Fruit fly (Drosophila melanogaster) whole organism, embryonic: ENCODE measurements around the gene CG5160.

Experiments
- CG1024 ChIP-seq: fragments of 200-800 bp; sonication (Bioruptor generic); IDR thresholded peaks from 2 replicates; pipeline ENCODE4 v1.3.6; 2022; ENCODE audit warnings: missing biosample characterization, missing genetic modification characterization
- CG12155 ChIP-seq: fragments of 200-800 bp; sonication (Bioruptor generic); optimal IDR thresholded peaks from 3 replicates; lab custom pipeline; 2016; ENCODE audit warnings: missing biosample characterization, missing genetic modification characterization
- CG12219 ChIP-seq: fragments of 200-800 bp; sonication (Bioruptor generic); optimal IDR thresholded peaks from 3 replicates; lab custom pipeline; 2018; ENCODE audit warnings: missing biosample characterization, mild to moderate bottlenecking, missing genetic modification characterization
- CG13424 ChIP-seq: fragments of 200-800 bp; sonication (Bioruptor generic); optimal IDR thresholded peaks from 2 replicates; lab custom pipeline; 2019; ENCODE audit warnings: missing biosample characterization, mild to moderate bottlenecking, missing genetic modification characterization, moderate library complexity
- CG13775 ChIP-seq: fragments of 200-800 bp; sonication (Bioruptor generic); optimal IDR thresholded peaks from 3 replicates; lab custom pipeline; 2017; ENCODE audit warnings: missing biosample characterization, mild to moderate bottlenecking, missing genetic modification characterization
- CG14667 ChIP-seq: fragments of 200-800 bp; sonication (Bioruptor generic); IDR thresholded peaks from 2 replicates; pipeline ENCODE4 v1.3.6; 2022; ENCODE audit warnings: missing biosample characterization, missing genetic modification characterization
- CG15011 ChIP-seq: fragments of 200-800 bp; sonication (Bioruptor generic); optimal IDR thresholded peaks from 3 replicates; lab custom pipeline; 2018; ENCODE audit warnings: missing biosample characterization, mild to moderate bottlenecking, missing genetic modification characterization
- CG1647 ChIP-seq: fragments of 200-800 bp; sonication (Bioruptor generic); optimal IDR thresholded peaks from 3 replicates; lab custom pipeline; 2016; ENCODE audit warnings: missing biosample characterization, missing genetic modification characterization
- CG1832 ChIP-seq: fragments of 200-800 bp; sonication (Bioruptor generic); optimal IDR thresholded peaks from 2 replicates; lab custom pipeline; 2017; ENCODE audit warnings: missing biosample characterization, mild to moderate bottlenecking, missing genetic modification characterization, inconsistent platforms
- CG31224 ChIP-seq: fragments of 200-800 bp; sonication (Bioruptor generic); IDR thresholded peaks from 2 replicates; pipeline ENCODE4 v1.3.6; 2022; ENCODE audit warnings: missing biosample characterization, missing genetic modification characterization
- CG31441 ChIP-seq: fragments of 200-800 bp; sonication (Bioruptor generic); IDR thresholded peaks from 2 replicates; pipeline ENCODE4 v1.3.6; 2022; ENCODE audit warnings: missing biosample characterization, missing genetic modification characterization
- CG32532 ChIP-seq: fragments of 200-800 bp; sonication (Bioruptor generic); IDR thresholded peaks from 2 replicates; pipeline ENCODE4 v1.3.6; 2022; ENCODE audit warnings: missing biosample characterization, missing genetic modification characterization
- CG3281 ChIP-seq: fragments of 200-800 bp; sonication (Bioruptor generic); optimal IDR thresholded peaks from 3 replicates; lab custom pipeline; 2017; ENCODE audit warnings: missing biosample characterization, mild to moderate bottlenecking, missing genetic modification characterization
- CG33213 ChIP-seq: fragments of 200-800 bp; sonication (Bioruptor generic); optimal IDR thresholded peaks from 3 replicates; lab custom pipeline; 2016; ENCODE audit warnings: missing biosample characterization, missing genetic modification characterization
- CG34376 ChIP-seq: fragments of 200-800 bp; sonication (Bioruptor generic); optimal IDR thresholded peaks from 2 replicates; lab custom pipeline; 2018; ENCODE audit warnings: missing biosample characterization, mild to moderate bottlenecking, missing genetic modification characterization
- CG3995 ChIP-seq: fragments of 200-800 bp; sonication (Bioruptor generic); optimal IDR thresholded peaks from 3 replicates; lab custom pipeline; 2016; ENCODE audit warnings: missing biosample characterization, missing genetic modification characterization
- CG5245 ChIP-seq: fragments of 200-800 bp; sonication (Bioruptor generic); optimal IDR thresholded peaks from 3 replicates; lab custom pipeline; 2016; ENCODE audit warnings: missing biosample characterization, missing genetic modification characterization
- CG6272 ChIP-seq: fragments of 200-800 bp; sonication (Bioruptor generic); IDR thresholded peaks from 2 replicates; pipeline ENCODE4 v1.3.6; 2022; ENCODE audit warnings: missing biosample characterization, missing genetic modification characterization
- CG7839 ChIP-seq: fragments of 200-800 bp; sonication (Bioruptor generic); optimal IDR thresholded peaks from 3 replicates; lab custom pipeline; 2018; ENCODE audit warnings: missing biosample characterization, mild to moderate bottlenecking, missing genetic modification characterization, moderate library complexity
- CG8290 ChIP-seq, 3 experiments: fragments of 200-800 bp; sonication (Bioruptor generic); optimal IDR thresholded peaks; 2 replicates each; lab custom pipeline; 2016 to 2019; ENCODE audit warnings: missing biosample characterization in 3 of 3, missing genetic modification characterization in 3 of 3, mild to moderate bottlenecking in 2 of 3, moderate library complexity in 1 of 3
- CHES-1-like ChIP-seq: fragments of 200-800 bp; sonication (Bioruptor generic); optimal IDR thresholded peaks from 2 replicates; lab custom pipeline; 2016; ENCODE audit warnings: missing biosample characterization, missing genetic modification characterization
- Chrac-16 ChIP-seq: fragments of 200-800 bp; sonication (Bioruptor generic); optimal IDR thresholded peaks from 3 replicates; lab custom pipeline; 2016; ENCODE audit warnings: missing biosample characterization, missing genetic modification characterization
- Fer2 ChIP-seq: fragments of 200-800 bp; sonication (Bioruptor generic); optimal IDR thresholded peaks from 2 replicates; lab custom pipeline; 2018; ENCODE audit warnings: missing biosample characterization, mild to moderate bottlenecking, missing genetic modification characterization, moderate library complexity
- HLHmδ ChIP-seq: fragments of 200-800 bp; sonication (Bioruptor generic); optimal IDR thresholded peaks from 2 replicates; lab custom pipeline; 2018; ENCODE audit warnings: missing biosample characterization, mild to moderate bottlenecking, missing genetic modification characterization, moderate library complexity
- Hmr ChIP-seq: fragments of 200-800 bp; sonication (Bioruptor generic); optimal IDR thresholded peaks from 3 replicates; lab custom pipeline; 2017; ENCODE audit warnings: mild to moderate bottlenecking, missing biosample characterization, missing genetic modification reagents, missing genetic modification characterization
- MBD-R2 ChIP-seq: fragments of 200-800 bp; sonication (Bioruptor generic); IDR thresholded peaks from 2 replicates; pipeline ENCODE4 v1.3.6; 2022; ENCODE audit warnings: missing biosample characterization, missing genetic modification characterization
- Sox102F ChIP-seq: fragments of 200-800 bp; sonication (Bioruptor generic); optimal IDR thresholded peaks from 2 replicates; lab custom pipeline; 2018; ENCODE audit warnings: missing biosample characterization, mild to moderate bottlenecking, missing genetic modification characterization, moderate library complexity
- Sry-β ChIP-seq: fragments of 200-800 bp; sonication (Bioruptor generic); optimal IDR thresholded peaks from 2 replicates; lab custom pipeline; 2018; ENCODE audit warnings: missing biosample characterization, mild to moderate bottlenecking, missing genetic modification characterization, moderate library complexity
- Taf1 ChIP-seq: fragments of 200-800 bp; sonication (Bioruptor generic); IDR thresholded peaks from 2 replicates; pipeline ENCODE4 v1.3.6; 2022; ENCODE audit warnings: missing biosample characterization, missing genetic modification characterization
- Usf ChIP-seq: fragments of 200-800 bp; sonication (Bioruptor generic); optimal IDR thresholded peaks from 2 replicates; lab custom pipeline; 2017; ENCODE audit warnings: missing genotype, missing biosample characterization, missing genetic modification characterization
- Xbp1 ChIP-seq: fragments of 200-800 bp; sonication (Bioruptor generic); optimal IDR thresholded peaks from 3 replicates; lab custom pipeline; 2016; ENCODE audit warnings: missing biosample characterization, mild to moderate bottlenecking, missing genetic modification characterization
- Xrp1 ChIP-seq: fragments of 200-800 bp; sonication (Bioruptor generic); IDR thresholded peaks from 2 replicates; pipeline ENCODE4 v1.3.6; 2022; ENCODE audit warnings: missing biosample characterization, missing genetic modification characterization
- amos ChIP-seq: fragments of 200-800 bp; sonication (Bioruptor generic); IDR thresholded peaks from 2 replicates; pipeline ENCODE4 v1.3.6; 2022; ENCODE audit warnings: missing biosample characterization, missing genetic modification characterization; ENCODE audit not compliant: partially characterized antibody
- aop ChIP-seq: fragments of 200-800 bp; sonication (Bioruptor generic); IDR thresholded peaks from 2 replicates; pipeline ENCODE4 v1.3.6; 2022; ENCODE audit warnings: missing biosample characterization, missing genetic modification characterization
- bsh ChIP-seq, 2 experiments: fragments of 200-800 bp; sonication (Bioruptor generic); optimal IDR thresholded peaks; 2 replicates each; lab custom pipeline; 2017 to 2018; ENCODE audit warnings: mild to moderate bottlenecking in 2 of 2, missing biosample characterization in 2 of 2, missing genetic modification characterization in 2 of 2, moderate library complexity in 1 of 2
- cad ChIP-seq: fragments of >200 bp; optimal IDR thresholded peaks from 2 replicates; lab custom pipeline; 2017; ENCODE audit warnings: missing biosample characterization, missing genetic modification characterization
- chm ChIP-seq: fragments of 200-800 bp; sonication (Bioruptor generic); IDR thresholded peaks from 2 replicates; pipeline ENCODE4 v1.3.6; 2022; ENCODE audit warnings: missing biosample characterization, missing genetic modification characterization
- gcm ChIP-seq: fragments of 200-800 bp; sonication (Bioruptor generic); optimal IDR thresholded peaks from 2 replicates; lab custom pipeline; 2019; ENCODE audit warnings: missing biosample characterization, mild to moderate bottlenecking, missing genetic modification characterization, moderate library complexity
- grau ChIP-seq: fragments of 200-800 bp; optimal IDR thresholded peaks from 3 replicates; lab custom pipeline; 2019; ENCODE audit warnings: missing biosample characterization, mild to moderate bottlenecking, missing genetic modification characterization, moderate library complexity
- ind ChIP-seq: fragments of 200-800 bp; sonication (Bioruptor generic); optimal IDR thresholded peaks from 3 replicates; lab custom pipeline; 2016; ENCODE audit warnings: missing biosample characterization, missing genetic modification characterization
- inv ChIP-seq: fragments of 200-800 bp; sonication (Bioruptor generic); IDR thresholded peaks from 2 replicates; pipeline ENCODE4 v1.3.6; 2022; ENCODE audit warnings: missing biosample characterization, missing genetic modification characterization; ENCODE audit not compliant: partially characterized antibody
- prd ChIP-seq, 3 experiments: fragments of >200 bp in 2 of 3; fragments of 200-800 bp in 1 of 3; sonication (Bioruptor generic) in 1 of 3; optimal IDR thresholded peaks in 2 of 3; IDR thresholded peaks in 1 of 3; 2 replicates in 2 of 3; 3 replicates in 1 of 3; pipeline versions ENCODE4 v1.3.6 to Lab custom; 2017 to 2022; ENCODE audit warnings: missing biosample characterization in 1 of 3, missing genetic modification characterization in 1 of 3
- psq ChIP-seq: fragments of 200-800 bp; sonication (Bioruptor generic); optimal IDR thresholded peaks from 2 replicates; lab custom pipeline; 2017; ENCODE audit warnings: missing biosample characterization, missing genetic modification characterization
- sima ChIP-seq: fragments of 200-800 bp; sonication (Bioruptor generic); optimal IDR thresholded peaks from 2 replicates; lab custom pipeline; 2016; ENCODE audit warnings: missing biosample characterization, missing genetic modification characterization
- stc ChIP-seq: fragments of 200-800 bp; sonication (Bioruptor generic); IDR thresholded peaks from 2 replicates; pipeline ENCODE4 v1.3.6; 2022; ENCODE audit warnings: missing biosample characterization, missing genetic modification characterization
- stwl ChIP-seq: fragments of 200-800 bp; sonication (Bioruptor generic); optimal IDR thresholded peaks from 3 replicates; lab custom pipeline; 2018; ENCODE audit warnings: missing biosample characterization, mild to moderate bottlenecking, missing genetic modification characterization, moderate library complexity
- sug ChIP-seq: fragments of 200-800 bp; optimal IDR thresholded peaks from 2 replicates; lab custom pipeline; 2019; ENCODE audit warnings: missing biosample characterization, mild to moderate bottlenecking, missing genetic modification characterization, moderate library complexity
- vnd ChIP-seq: fragments of 200-800 bp; sonication (Bioruptor generic); IDR thresholded peaks from 3 replicates; pipeline ENCODE4 v1.3.6; 2022; ENCODE audit warnings: missing biosample characterization, missing genetic modification characterization; ENCODE audit not compliant: partially characterized antibody

Gene CG5160

DNA sequence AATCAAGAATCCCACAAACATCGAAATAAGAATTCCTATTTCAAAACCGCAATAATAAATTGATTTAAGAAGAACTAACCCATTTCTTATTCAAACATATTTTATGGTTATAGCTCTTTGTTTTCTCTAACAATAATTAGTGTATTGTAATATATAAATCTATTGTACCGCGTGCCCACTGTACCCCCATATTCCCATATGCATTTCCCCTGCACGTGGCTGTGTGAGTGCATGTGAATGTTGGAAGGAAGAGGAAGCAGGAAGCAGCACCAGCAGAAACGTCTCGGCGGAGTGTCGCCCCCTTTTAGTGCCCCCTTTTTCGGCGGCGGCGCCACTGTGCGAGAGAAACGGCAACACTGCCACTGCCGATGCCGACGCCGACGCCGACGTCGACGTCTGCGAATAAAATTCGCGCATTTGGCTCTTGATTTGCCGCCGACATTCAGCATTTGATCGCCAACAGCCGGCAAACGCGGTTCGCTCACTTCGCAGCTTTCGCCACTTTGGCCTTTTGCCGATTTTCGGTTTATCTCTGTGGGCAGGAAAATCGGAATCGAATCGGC is 24.9 kb upstream of the CG5160 start (continued):
- TF ChIP-seq CG8290 (GFP tag; optimal IDR thresholded peaks at IDR 0.05; lab: Kevin White, UChicago) (no peak), CG8290 (tag; optimal IDR thresholded peaks at IDR 0.05; lab: Kevin White, UChicago) (peak in 1 of 2 experiments; percentile 62), CG14667 (GFP tag; lab: Robert Waterston, UW) (0 out of 2 replicates have a peak, but pooled peaks have one; percentile 18), CG33213 (GFP tag; lab: Kevin White, UChicago) (peak; percentile 21), Chrac-16 (GFP tag; lab: Kevin White, UChicago) (peak; percentile 54), CG1024 (GFP tag; lab: Robert Waterston, UW) (0 out of 2 replicates have a peak, but pooled peaks have one; percentile 30), CHES-1-like (GFP tag; lab: Kevin White, UChicago) (peak; percentile 8), HLHmδ (peak; percentile 55), CG7839 (no peak), CG15011 (no peak), Hmr (GFP tag; lab: Kevin White, UChicago) (peak; percentile 63), CG13424 (tag; lab: Kevin White, UChicago) (peak; percentile 36), Usf (GFP tag; lab: Kevin White, UChicago) (peak; percentile 42), sug (tag; lab: Kevin White, UChicago) (no peak), CG32532 (GFP tag; lab: Robert Waterston, UW) (peak; percentile 82), MBD-R2 (GFP tag; lab: Robert Waterston, UW) (peak; percentile 38; the same call in 1 of the 2 replicates), inv (GFP tag; lab: Robert Waterston, UW) (no peak), Sox102F (GFP tag; lab: Kevin White, UChicago) (peak; percentile 10), CG34376 (GFP tag; lab: Kevin White, UChicago) (peak; percentile 13), Taf1 (peak; percentile 45; the same call in 1 of the 2 replicates), stwl (peak; percentile 32), CG3995 (no peak), bsh (GFP tag; optimal IDR thresholded peaks at IDR 0.05; lab: Kevin White, UChicago) (peak in 1 of 2 experiments; percentile 41), psq (GFP tag; lab: Kevin White, UChicago) (no peak), gcm (peak; percentile 74), Fer2 (no peak), aop (GFP tag; lab: Robert Waterston, UW) (peak; percentile 35; the same call in 1 of the 2 replicates), amos (0 out of 2 replicates have a peak, but pooled peaks have one; percentile 15), chm (GFP tag; lab: Robert Waterston, UW) (peak; percentile 81), stc (GFP tag; lab: Robert Waterston, UW) (peak; percentile 28; the same call in 1 of the 2 replicates), ind (GFP tag; lab: Kevin White, UChicago) (peak; percentile 50), CG6272 (GFP tag; lab: Robert Waterston, UW) (no peak; the same call in 1 of the 2 replicates), CG12219 (GFP tag; lab: Kevin White, UChicago) (peak; percentile 4), CG31441 (no peak), Xbp1 (peak; percentile 32), CG12155 (peak; percentile 45), grau (tag; lab: Kevin White, UChicago) (peak; percentile 89), CG5245 (GFP tag; lab: Kevin White, UChicago) (no peak), prd (optimal IDR thresholded peaks at IDR 0.05; lab: Kevin White, UChicago) (no peak), prd (GFP tag; IDR thresholded peaks at IDR 0.05; lab: Robert Waterston, UW) (peak; percentile 67), CG31224 (GFP tag; lab: Robert Waterston, UW) (0 out of 2 replicates have a peak, but pooled peaks have one; percentile 18), Xrp1 (GFP tag; lab: Robert Waterston, UW) (peak; percentile 33; the same call in 1 of the 2 replicates), vnd (GFP tag; lab: Robert Waterston, UW) (no peak), CG1832 (GFP tag; lab: Kevin White, UChicago) (peak; percentile 49), CG3281 (peak; percentile 23), cad (GFP tag; lab: Kevin White, UChicago) (no peak), CG13775 (GFP tag; lab: Kevin White, UChicago) (peak; percentile 34), sima (GFP tag; lab: Kevin White, UChicago) (no peak), Sry-β (GFP tag; lab: Kevin White, UChicago) (peak; percentile 10), CG1647 (peak; percentile 4)
